Worm (Caenorhabditis elegans): Measurements from ENCODE around the gene irk-1.

- no peak for TF ChIP-seq flt-1 (GFP tag; IDR thresholded peaks at IDR 0.05)
- no peak for TF ChIP-seq T22C8.4 (GFP tag; IDR thresholded peaks at IDR 0.05)
- no peak for TF ChIP-seq tab-1 (GFP tag; IDR thresholded peaks at IDR 0.05)
- TF ChIP-seq cog-1 (tag; optimal IDR thresholded peaks at IDR 0.05): no peak
These were observed 14.5 kb upstream of the irk-1 start for ce11 chrX:6792281-6793003.

Measured in whole organism, midembryonic.